Fruit fly (Drosophila melanogaster) whole organism, embryonic: Measurements from ENCODE around the gene MtnF.

Experiments used
- Adf1 ChIP-seq: fragments of 200-800 bp; sonication (Bioruptor generic); IDR thresholded peaks from 2 replicates; pipeline ENCODE4 v1.3.6; 2022; ENCODE audit warnings: missing biosample characterization, missing genetic modification characterization
- CG11696 ChIP-seq: fragments of 200-800 bp; sonication (Bioruptor generic); IDR thresholded peaks from 2 replicates; pipeline ENCODE4 v1.3.6; 2022; ENCODE audit warnings: missing biosample characterization, missing genetic modification characterization
- CG12942 ChIP-seq: fragments of 200-800 bp; sonication (Bioruptor generic); optimal IDR thresholded peaks from 3 replicates; lab custom pipeline; 2016; ENCODE audit warnings: missing biosample characterization, missing genetic modification characterization
- CG13123 ChIP-seq: fragments of 200-800 bp; sonication (Bioruptor generic); optimal IDR thresholded peaks from 2 replicates; lab custom pipeline; 2016; ENCODE audit warnings: missing biosample characterization, missing genetic modification characterization
- CG14965 ChIP-seq: fragments of 200-800 bp; sonication (Bioruptor generic); optimal IDR thresholded peaks from 2 replicates; lab custom pipeline; 2016; ENCODE audit warnings: missing biosample characterization, missing genetic modification characterization, borderline replicate concordance
- CG17385 ChIP-seq: fragments of 200-800 bp; sonication (Bioruptor generic); optimal IDR thresholded peaks from 3 replicates; lab custom pipeline; 2018; ENCODE audit warnings: missing biosample characterization, mild to moderate bottlenecking, missing genetic modification characterization
- CG1792 ChIP-seq: fragments of 200-800 bp; sonication (Bioruptor generic); optimal IDR thresholded peaks from 2 replicates; lab custom pipeline; 2016; ENCODE audit warnings: missing biosample characterization, missing genetic modification characterization
- CG1832 ChIP-seq: fragments of 200-800 bp; sonication (Bioruptor generic); optimal IDR thresholded peaks from 2 replicates; lab custom pipeline; 2017; ENCODE audit warnings: missing biosample characterization, mild to moderate bottlenecking, missing genetic modification characterization, inconsistent platforms
- CG31441 ChIP-seq: fragments of 200-800 bp; sonication (Bioruptor generic); IDR thresholded peaks from 2 replicates; pipeline ENCODE4 v1.3.6; 2022; ENCODE audit warnings: missing biosample characterization, missing genetic modification characterization
- CG4328 ChIP-seq: fragments of 200-800 bp; sonication (Bioruptor generic); optimal IDR thresholded peaks from 3 replicates; lab custom pipeline; 2017; ENCODE audit warnings: missing biosample characterization, missing genetic modification reagents, missing genetic modification characterization
- CG6765 ChIP-seq: fragments of 200-800 bp; sonication (Bioruptor generic); optimal IDR thresholded peaks from 3 replicates; lab custom pipeline; 2017; ENCODE audit warnings: missing biosample characterization, mild to moderate bottlenecking, missing genetic modification characterization
- CG7987 ChIP-seq: fragments of 200-800 bp; sonication (Bioruptor generic); optimal IDR thresholded peaks from 2 replicates; lab custom pipeline; 2018; ENCODE audit warnings: missing biosample characterization, mild to moderate bottlenecking, missing genetic modification characterization, moderate library complexity
- CG8290 ChIP-seq, 3 experiments: fragments of 200-800 bp; sonication (Bioruptor generic); optimal IDR thresholded peaks; 2 replicates each; lab custom pipeline; 2016 to 2019; ENCODE audit warnings: missing biosample characterization in 3 of 3, missing genetic modification characterization in 3 of 3, mild to moderate bottlenecking in 2 of 3, moderate library complexity in 1 of 3
- CG9215 ChIP-seq: fragments of 200-800 bp; sonication (Bioruptor generic); IDR thresholded peaks from 2 replicates; pipeline ENCODE4 v1.3.6; 2022; ENCODE audit warnings: missing biosample characterization, missing genetic modification characterization
- CG9932 ChIP-seq: fragments of 200-800 bp; sonication (Bioruptor generic); IDR thresholded peaks from 2 replicates; pipeline ENCODE4 v1.3.6; 2022; ENCODE audit warnings: missing biosample characterization, missing genetic modification characterization
- D19A ChIP-seq: fragments of 200-800 bp; optimal IDR thresholded peaks from 3 replicates; lab custom pipeline; 2019; ENCODE audit warnings: missing biosample characterization, mild to moderate bottlenecking, missing genetic modification characterization, moderate library complexity
- D19B ChIP-seq: fragments of 200-800 bp; sonication (Bioruptor generic); optimal IDR thresholded peaks from 2 replicates; lab custom pipeline; 2017; ENCODE audit warnings: missing biosample characterization, mild to moderate bottlenecking, missing genetic modification characterization
- Dp ChIP-seq: fragments of 200-800 bp; sonication (Bioruptor generic); optimal IDR thresholded peaks from 2 replicates; lab custom pipeline; 2018; ENCODE audit warnings: missing biosample characterization, mild to moderate bottlenecking, missing genetic modification characterization, moderate library complexity
- H15 ChIP-seq: fragments of 200-800 bp; sonication (Bioruptor generic); IDR thresholded peaks from 3 replicates; pipeline ENCODE4 v1.3.6; 2022; ENCODE audit warnings: missing biosample characterization, missing genetic modification characterization
- H2.0 ChIP-seq: fragments of 200-800 bp; sonication (Bioruptor generic); IDR thresholded peaks from 2 replicates; pipeline ENCODE4 v1.3.6; 2022; ENCODE audit warnings: missing biosample characterization, missing genetic modification characterization
- Hr3 ChIP-seq: fragments of 200-800 bp; sonication (Bioruptor generic); optimal IDR thresholded peaks from 3 replicates; lab custom pipeline; 2016; ENCODE audit warnings: missing biosample characterization, missing genetic modification characterization
- Kr ChIP-seq: fragments of 200-800 bp; sonication (Bioruptor generic); optimal IDR thresholded peaks from 2 replicates; lab custom pipeline; 2017; ENCODE audit warnings: missing biosample characterization, mild to moderate bottlenecking, missing genetic modification characterization
- Lim3 ChIP-seq: fragments of 200-800 bp; sonication (Bioruptor generic); IDR thresholded peaks from 2 replicates; pipeline ENCODE4 v1.3.6; 2022; ENCODE audit warnings: missing biosample characterization, missing genetic modification characterization
- Max ChIP-seq: fragments of 200-800 bp; sonication (Bioruptor generic); optimal IDR thresholded peaks from 2 replicates; lab custom pipeline; 2016; ENCODE audit warnings: missing biosample characterization, mild to moderate bottlenecking, missing genetic modification characterization
- Meics ChIP-seq: fragments of 200-800 bp; sonication (Bioruptor generic); optimal IDR thresholded peaks from 2 replicates; lab custom pipeline; 2017; ENCODE audit warnings: missing biosample characterization, mild to moderate bottlenecking, missing genetic modification characterization
- Mes4 ChIP-seq: fragments of 200-800 bp; sonication (Bioruptor generic); optimal IDR thresholded peaks from 2 replicates; lab custom pipeline; 2016; ENCODE audit warnings: missing biosample characterization, missing genetic modification characterization
- Neu2 ChIP-seq: fragments of 200-800 bp; sonication (Bioruptor generic); optimal IDR thresholded peaks from 3 replicates; lab custom pipeline; 2016; ENCODE audit warnings: missing biosample characterization, missing genetic modification characterization, borderline replicate concordance
- Nf-YA ChIP-seq: fragments of 200-800 bp; sonication (Bioruptor generic); IDR thresholded peaks from 2 replicates; pipeline ENCODE4 v1.3.6; 2022; ENCODE audit warnings: missing biosample characterization, missing genetic modification characterization
- NfI ChIP-seq: fragments of 200-800 bp; sonication (Bioruptor generic); optimal IDR thresholded peaks from 3 replicates; lab custom pipeline; 2018; ENCODE audit warnings: missing biosample characterization, mild to moderate bottlenecking, missing genetic modification characterization, moderate library complexity
- Sin3A ChIP-seq: fragments of >200 bp; optimal IDR thresholded peaks from 2 replicates; lab custom pipeline; 2018
- YL-1 ChIP-seq: fragments of 200-800 bp; sonication (Bioruptor generic); optimal IDR thresholded peaks from 3 replicates; lab custom pipeline; 2017; ENCODE audit warnings: missing biosample characterization, mild to moderate bottlenecking, missing genetic modification characterization
- dpn ChIP-seq, 2 experiments: fragments of 200-800 bp; sonication (Bioruptor generic); optimal IDR thresholded peaks; 3 replicates each; lab custom pipeline; 2016; ENCODE audit warnings: missing biosample characterization in 2 of 2, missing genetic modification characterization in 2 of 2
- emc ChIP-seq: fragments of 200-800 bp; sonication (Bioruptor generic); optimal IDR thresholded peaks from 2 replicates; lab custom pipeline; 2016; ENCODE audit warnings: missing biosample characterization, missing genetic modification characterization
- ewg ChIP-seq: fragments of 200-800 bp; sonication (Bioruptor generic); optimal IDR thresholded peaks from 3 replicates; lab custom pipeline; 2017; ENCODE audit warnings: mild to moderate bottlenecking, missing biosample characterization, missing genetic modification reagents, missing genetic modification characterization
- fd96Cb ChIP-seq: fragments of 200-800 bp; sonication (Bioruptor generic); optimal IDR thresholded peaks from 2 replicates; lab custom pipeline; 2018; ENCODE audit warnings: missing biosample characterization, mild to moderate bottlenecking, missing genetic modification characterization, moderate library complexity
- fu2 ChIP-seq: fragments of 200-800 bp; sonication (Bioruptor generic); optimal IDR thresholded peaks from 2 replicates; lab custom pipeline; 2016; ENCODE audit warnings: missing biosample characterization, missing genetic modification characterization
- gem ChIP-seq: fragments of 200-800 bp; sonication (Bioruptor generic); optimal IDR thresholded peaks from 2 replicates; lab custom pipeline; 2019; ENCODE audit warnings: missing biosample characterization, mild to moderate bottlenecking, missing genetic modification characterization, moderate library complexity
- her ChIP-seq: fragments of 200-800 bp; sonication (Bioruptor generic); optimal IDR thresholded peaks from 2 replicates; lab custom pipeline; 2016; ENCODE audit warnings: missing biosample characterization, missing genetic modification characterization
- insv ChIP-seq, 2 experiments: fragments of 200-800 bp; sonication (Bioruptor generic); optimal IDR thresholded peaks; 3 replicates each; lab custom pipeline; 2016 to 2018; ENCODE audit warnings: missing biosample characterization in 2 of 2, missing genetic modification characterization in 2 of 2
- kah ChIP-seq: fragments of 200-800 bp; sonication (Bioruptor generic); optimal IDR thresholded peaks from 2 replicates; lab custom pipeline; 2018; ENCODE audit warnings: missing biosample characterization, mild to moderate bottlenecking, missing genetic modification characterization
- nau ChIP-seq: fragments of 200-800 bp; sonication (Bioruptor generic); optimal IDR thresholded peaks from 3 replicates; lab custom pipeline; 2017; ENCODE audit warnings: missing biosample characterization, mild to moderate bottlenecking, missing genetic modification characterization, missing genetic modification reagents
- nerfin-1 ChIP-seq: fragments of 200-800 bp; sonication (Bioruptor generic); optimal IDR thresholded peaks from 3 replicates; lab custom pipeline; 2019; ENCODE audit warnings: missing biosample characterization, mild to moderate bottlenecking, missing genetic modification characterization, moderate library complexity
- sc ChIP-seq, 3 experiments: fragments of >200 bp in 2 of 3; fragments of 200-800 bp in 1 of 3; sonication (Bioruptor generic) in 1 of 3; optimal IDR thresholded peaks; 2 replicates in 2 of 3; 3 replicates in 1 of 3; lab custom pipeline; 2017; ENCODE audit warnings: mild to moderate bottlenecking in 1 of 3, missing biosample characterization in 1 of 3, missing genetic modification characterization in 1 of 3, missing genetic modification reagents in 1 of 3
- shn ChIP-seq: fragments of 200-800 bp; sonication (Bioruptor generic); optimal IDR thresholded peaks from 3 replicates; lab custom pipeline; 2016; ENCODE audit warnings: missing biosample characterization, missing genetic modification characterization
- sr ChIP-seq: fragments of 200-800 bp; sonication (Bioruptor generic); IDR thresholded peaks from 3 replicates; pipeline ENCODE4 v1.3.6; 2022; ENCODE audit warnings: missing biosample characterization, missing genetic modification characterization
- trem ChIP-seq: fragments of 200-800 bp; optimal IDR thresholded peaks from 3 replicates; lab custom pipeline; 2019; ENCODE audit warnings: missing biosample characterization, mild to moderate bottlenecking, missing genetic modification characterization, moderate library complexity
- ttk ChIP-seq: fragments of 200-800 bp; sonication (Bioruptor generic); IDR thresholded peaks from 2 replicates; pipeline ENCODE4 v2.1.2; 2022; ENCODE audit warnings: missing biosample characterization, missing genetic modification characterization
- twi ChIP-seq: fragments of 200-800 bp; optimal IDR thresholded peaks from 2 replicates; lab custom pipeline; 2019; ENCODE audit warnings: missing biosample characterization, mild to moderate bottlenecking, missing genetic modification characterization, moderate library complexity
- wdn ChIP-seq: fragments of 200-800 bp; sonication (Bioruptor generic); IDR thresholded peaks from 2 replicates; pipeline ENCODE4 v1.3.6; 2022; ENCODE audit warnings: missing biosample characterization, missing genetic modification characterization
- wor ChIP-seq: fragments of 200-800 bp; sonication (Bioruptor generic); IDR thresholded peaks from 2 replicates; pipeline ENCODE4 v1.3.6; 2022; ENCODE audit warnings: missing biosample characterization, missing genetic modification characterization

The MtnF gene

dm6 chr3R:24598549-24599204 is 36.3 kb downstream of the MtnF start (continued):
- TF ChIP-seq trem: no peak
- TF ChIP-seq CG4328 (GFP tag; lab: Kevin White, UChicago): no peak
- no peak for TF ChIP-seq Lim3 (GFP tag; lab: Robert Waterston, UW)
- TF ChIP-seq Adf1: no peak
- no peak for TF ChIP-seq ttk (GFP tag; lab: Robert Waterston, UW)
- TF ChIP-seq CG17385 (GFP tag; lab: Kevin White, UChicago): no peak
- TF ChIP-seq wdn: no peak
- TF ChIP-seq CG6765 (GFP tag; lab: Kevin White, UChicago): no peak
- no peak for TF ChIP-seq emc (GFP tag; lab: Kevin White, UChicago)
- TF ChIP-seq nau: peak; percentile 22
- no peak for TF ChIP-seq H2.0 (GFP tag; lab: Robert Waterston, UW)
- no peak for TF ChIP-seq sr (GFP tag; lab: Robert Waterston, UW)
- TF ChIP-seq CG31441 (GFP tag; lab: Robert Waterston, UW): peak; percentile 26; the same call in 1 of the 2 replicates
- no peak for TF ChIP-seq YL-1 (GFP tag; lab: Kevin White, UChicago)
- no peak for TF ChIP-seq CG9932 (GFP tag; lab: Robert Waterston, UW)
- TF ChIP-seq Dp (GFP tag; lab: Kevin White, UChicago): no peak
- no peak for TF ChIP-seq wor (GFP tag; lab: Robert Waterston, UW)
- TF ChIP-seq CG12942 (GFP tag; lab: Kevin White, UChicago): peak; percentile 18
- TF ChIP-seq CG13123 (GFP tag; lab: Kevin White, UChicago): no peak
- TF ChIP-seq CG9215 (GFP tag; lab: Robert Waterston, UW): no peak
- no peak for TF ChIP-seq CG11696
- TF ChIP-seq twi (tag; lab: Kevin White, UChicago): no peak
- no peak for TF ChIP-seq Neu2 (GFP tag; lab: Kevin White, UChicago)
- no peak for TF ChIP-seq CG1792 (GFP tag; lab: Kevin White, UChicago)
- no peak for TF ChIP-seq sc (optimal IDR thresholded peaks at IDR 0.05; lab: Kevin White, UChicago)
- no peak for TF ChIP-seq sc (GFP tag; optimal IDR thresholded peaks at IDR 0.05; lab: Kevin White, UChicago)
- TF ChIP-seq ewg (GFP tag; lab: Kevin White, UChicago): peak; percentile 26
- no peak for TF ChIP-seq nerfin-1 (tag; lab: Kevin White, UChicago)
- no peak for TF ChIP-seq CG1832 (GFP tag; lab: Kevin White, UChicago)
- TF ChIP-seq her (GFP tag; lab: Kevin White, UChicago): no peak
- TF ChIP-seq D19B (GFP tag; lab: Kevin White, UChicago): no peak
- no peak for TF ChIP-seq Sin3A (lab: Kevin White, UChicago)
- no peak for TF ChIP-seq insv (GFP tag; optimal IDR thresholded peaks at IDR 0.05; lab: Kevin White, UChicago)
- no peak for TF ChIP-seq Kr (GFP tag; lab: Kevin White, UChicago)
- TF ChIP-seq Nf-YA (GFP tag; lab: Robert Waterston, UW): no peak
- TF ChIP-seq D19A (tag; lab: Kevin White, UChicago): no peak
- TF ChIP-seq shn (GFP tag; lab: Kevin White, UChicago): peak; percentile 1
- TF ChIP-seq Meics (GFP tag; lab: Kevin White, UChicago): peak; percentile 24
- no peak for TF ChIP-seq fu2 (GFP tag; lab: Kevin White, UChicago)
- no peak for TF ChIP-seq H15 (GFP tag; lab: Robert Waterston, UW)
- no peak for TF ChIP-seq Max
- no peak for TF ChIP-seq CG8290 (GFP tag; optimal IDR thresholded peaks at IDR 0.05; lab: Kevin White, UChicago)
- TF ChIP-seq CG8290 (tag; optimal IDR thresholded peaks at IDR 0.05; lab: Kevin White, UChicago): no peak
- TF ChIP-seq dpn (GFP tag; optimal IDR thresholded peaks at IDR 0.05; lab: Kevin White, UChicago): peak in 1 of 2 experiments; percentile 27
- TF ChIP-seq Mes4 (GFP tag; lab: Kevin White, UChicago): no peak
- no peak for TF ChIP-seq CG14965 (GFP tag; lab: Kevin White, UChicago)
- TF ChIP-seq NfI (GFP tag; lab: Kevin White, UChicago): no peak
- TF ChIP-seq CG7987 (GFP tag; lab: Kevin White, UChicago): no peak
- TF ChIP-seq fd96Cb (tag; lab: Kevin White, UChicago): peak; percentile 1
- peak; percentile 49 for TF ChIP-seq gem (tag; lab: Kevin White, UChicago)
- TF ChIP-seq Hr3: no peak
- no peak for TF ChIP-seq kah (GFP tag; lab: Kevin White, UChicago)
